Worm (Caenorhabditis elegans) whole organism, early embryonic: ENCODE data around the gene ttm-1.

Experiments used
- B0310.2 ChIP-seq: sonication (generic microtip); optimal IDR thresholded peaks from 2 replicates; lab custom pipeline; 2016; ENCODE audit warnings: mild to moderate bottlenecking, missing genetic modification characterization, missing compliant biosample characterization
- F13C5.2 ChIP-seq: sonication (generic microtip); optimal IDR thresholded peaks from 2 replicates; lab custom pipeline; 2017; ENCODE audit warnings: mild to moderate bottlenecking, missing genetic modification characterization, inconsistent platforms, missing compliant biosample characterization
- aly-1 ChIP-seq: sonication (generic microtip); optimal IDR thresholded peaks from 2 replicates; lab custom pipeline; 2016; ENCODE audit warnings: missing genetic modification characterization, missing compliant biosample characterization
- ama-1 ChIP-seq: fragments of 150-350 bp; optimal IDR thresholded peaks from 2 replicates; lab custom pipeline; 2014
- ceh-13 ChIP-seq: fragments of 200-800 bp; sonication (Bioruptor generic); optimal IDR thresholded peaks from 2 replicates; lab custom pipeline; 2018; ENCODE audit warnings: mild to moderate bottlenecking, missing genetic modification characterization, missing compliant biosample characterization
- ceh-36 ChIP-seq: sonication (generic microtip); optimal IDR thresholded peaks from 2 replicates; lab custom pipeline; 2016; ENCODE audit warnings: missing genetic modification characterization, inconsistent platforms, missing compliant biosample characterization
- hmg-4 ChIP-seq: fragments of 200-800 bp; sonication (Bioruptor generic); optimal IDR thresholded peaks from 2 replicates; lab custom pipeline; 2018; ENCODE audit warnings: mild to moderate bottlenecking, missing genetic modification characterization, missing compliant biosample characterization
- pes-1 ChIP-seq: fragments of 200-800 bp; sonication (Bioruptor generic); IDR thresholded peaks from 2 replicates; pipeline ENCODE4 v1.3.6; 2022; ENCODE audit warnings: missing genetic modification reagents, missing genetic modification characterization, missing compliant biosample characterization
- scrt-1 ChIP-seq: fragments of 200-800 bp; sonication (Bioruptor generic); IDR thresholded peaks from 2 replicates; pipeline ENCODE4 v1.3.6; 2022; ENCODE audit warnings: missing genetic modification characterization, missing compliant biosample characterization
- tbx-37 ChIP-seq: fragments of 200-800 bp; sonication (Bioruptor generic); conservative IDR thresholded peaks from 2 replicates; pipeline ENCODE4 v1.3.6; 2022; ENCODE audit warnings: missing genetic modification reagents, missing genetic modification characterization, missing compliant biosample characterization
- tra-4 ChIP-seq: sonication (generic microtip); optimal IDR thresholded peaks from 2 replicates; lab custom pipeline; 2017; ENCODE audit warnings: missing genetic modification characterization, missing compliant biosample characterization

- TF ChIP-seq ama-1 (lab: Kevin White, UChicago) (no peak), tra-4 (tag; lab: Kevin White, UChicago) (no peak), F13C5.2 (tag; lab: Kevin White, UChicago) (no peak), B0310.2 (tag; lab: Kevin White, UChicago) (no peak), ceh-36 (no peak), tbx-37 (GFP tag; lab: Robert Waterston, UW) (no peak), ceh-13 (no peak), scrt-1 (GFP tag; lab: Robert Waterston, UW) (no peak), hmg-4 (GFP tag; lab: Kevin White, UChicago) (no peak), pes-1 (GFP tag; lab: Robert Waterston, UW) (no peak), aly-1 (no peak)
Measured at ce11 chrIII:12931108-12931507, 35.7 kb downstream of the ttm-1 start.
